Worm (Caenorhabditis elegans): Measurements from ENCODE around the gene bcmo-1.

Gene bcmo-1

DNA sequence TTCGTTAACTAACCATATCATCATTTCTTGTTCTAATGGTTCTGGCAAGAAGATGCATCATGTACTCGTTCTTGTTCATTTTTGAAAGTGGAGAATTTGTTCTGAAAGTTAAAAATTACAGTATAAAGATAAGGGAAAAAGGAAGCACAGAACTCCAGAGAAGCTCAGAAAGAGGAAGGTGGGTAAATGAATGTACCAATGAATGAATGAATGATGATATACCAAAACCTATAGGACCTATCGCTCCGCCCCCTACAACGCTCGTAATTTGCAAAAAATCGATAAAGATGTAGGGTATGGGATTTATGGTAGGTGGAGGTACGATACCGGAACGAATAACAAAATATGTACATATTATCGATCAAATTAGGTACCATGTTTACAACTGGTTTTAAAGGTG lies 17.3 kb downstream of the bcmo-1 start, which contains the start of gene pes-10:
TSS of gene pes-10 (minus strand) at position 101 of the 400 bp plus-strand sequence.
- no peak for TF ChIP-seq let-607 (tag; optimal IDR thresholded peaks at IDR 0.05)
- no peak for TF ChIP-seq hlh-26 (GFP tag; conservative IDR thresholded peaks at IDR 0.05)
- no peak for TF ChIP-seq mxl-1 (tag; optimal IDR thresholded peaks at IDR 0.05)
- no peak for TF ChIP-seq sdz-38 (tag; optimal IDR thresholded peaks at IDR 0.05)
- TF ChIP-seq snpc-3.4 (tag; optimal IDR thresholded peaks at IDR 0.05): no peak

DNA sequence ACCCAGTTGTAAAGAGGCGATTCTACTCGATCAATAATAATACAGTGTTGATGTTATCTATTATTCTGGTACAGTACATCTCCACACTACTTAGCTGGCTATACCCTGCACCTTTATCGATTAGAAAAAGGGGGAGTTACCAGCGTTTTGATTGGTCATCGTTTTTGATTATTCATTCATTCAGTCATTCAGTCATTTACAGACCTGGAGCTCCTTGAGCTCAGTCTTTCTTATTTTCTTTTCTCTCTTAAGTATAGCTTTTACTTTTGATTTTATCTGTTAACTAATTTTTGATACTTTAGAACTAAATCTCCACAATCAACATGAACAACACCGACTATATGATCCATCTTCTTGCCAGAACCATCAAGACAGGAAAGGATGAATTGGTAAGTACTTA lies 19.7 kb downstream of the bcmo-1 start, which contains the start of gene Y46G5A.28:
TSS of gene Y46G5A.28 (plus strand) at position 301 of the 400 bp plus-strand sequence.
- TF ChIP-seq K12H6.12 (tag; optimal IDR thresholded peaks at IDR 0.05) (no peak), C06A6.2 (GFP tag; conservative IDR thresholded peaks at IDR 0.05) (no peak), attf-3 (GFP tag; conservative IDR thresholded peaks at IDR 0.05) (no peak), bed-2 (GFP tag; IDR thresholded peaks at IDR 0.05) (no peak)

- TF ChIP-seq bed-1 (GFP tag; IDR thresholded peaks at IDR 0.05) (no peak), lin-54 (GFP tag; optimal IDR thresholded peaks at IDR 0.05) (no peak), hlh-12 (tag; optimal IDR thresholded peaks at IDR 0.05) (no peak), atf-7 (tag; optimal IDR thresholded peaks at IDR 0.05) (no peak), nhr-27 (tag; optimal IDR thresholded peaks at IDR 0.05) (no peak), rpc-1 (optimal IDR thresholded peaks at IDR 0.05) (no peak), rpc-1 (tag; optimal IDR thresholded peaks at IDR 0.05) (no peak), hsf-1 (GFP tag; IDR thresholded peaks at IDR 0.05) (no peak), ztf-18 (tag; optimal IDR thresholded peaks at IDR 0.05) (no peak)
These were observed 25.4 kb downstream of the bcmo-1 start, which contains the start of gene Y46G5A.29 for ce11 chrII:12855900-12856299. Gene Y46G5A.29 (plus strand): TSS chrII:12856200.

DNA sequence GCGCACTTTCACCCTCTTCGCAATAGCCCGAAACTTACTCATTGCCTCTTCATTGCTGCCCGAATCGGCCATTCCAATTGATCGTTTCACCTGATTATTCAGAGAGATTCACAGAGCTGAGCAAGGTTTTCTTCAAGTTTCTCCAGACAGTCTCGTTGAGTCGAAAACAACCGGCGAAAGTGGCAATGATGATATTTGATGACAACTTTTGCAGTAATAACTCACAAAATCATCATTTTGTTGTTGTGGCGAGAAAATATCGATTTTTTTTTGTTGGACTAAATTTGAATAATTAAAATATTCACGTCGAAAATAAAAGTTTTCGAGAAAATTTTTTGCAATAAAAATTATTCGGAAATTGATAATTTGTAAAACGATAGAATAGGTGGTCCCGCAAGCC lies 35.1 kb downstream of the bcmo-1 start, which contains the start of gene snf-5:
TSS of gene snf-5 (minus strand) at position 182 of the 400 bp plus-strand sequence.
- TF ChIP-seq egl-18 (GFP tag; IDR thresholded peaks at IDR 0.05) (no peak), akir-1 (GFP tag; optimal IDR thresholded peaks at IDR 0.05) (no peak), egl-44 (GFP tag; IDR thresholded peaks at IDR 0.05) (no peak), dpl-1 (GFP tag; optimal IDR thresholded peaks at IDR 0.05) (no peak), lsl-1 (GFP tag; optimal IDR thresholded peaks at IDR 0.05) (no peak), cebp-2 (GFP tag; IDR thresholded peaks at IDR 0.05) (no peak), bed-1 (GFP tag; IDR thresholded peaks at IDR 0.05) (no peak), hmg-1.2 (GFP tag; IDR thresholded peaks at IDR 0.05) (no peak), nhr-179 (tag; optimal IDR thresholded peaks at IDR 0.05) (no peak), nhr-27 (tag; optimal IDR thresholded peaks at IDR 0.05) (no peak)

DNA sequence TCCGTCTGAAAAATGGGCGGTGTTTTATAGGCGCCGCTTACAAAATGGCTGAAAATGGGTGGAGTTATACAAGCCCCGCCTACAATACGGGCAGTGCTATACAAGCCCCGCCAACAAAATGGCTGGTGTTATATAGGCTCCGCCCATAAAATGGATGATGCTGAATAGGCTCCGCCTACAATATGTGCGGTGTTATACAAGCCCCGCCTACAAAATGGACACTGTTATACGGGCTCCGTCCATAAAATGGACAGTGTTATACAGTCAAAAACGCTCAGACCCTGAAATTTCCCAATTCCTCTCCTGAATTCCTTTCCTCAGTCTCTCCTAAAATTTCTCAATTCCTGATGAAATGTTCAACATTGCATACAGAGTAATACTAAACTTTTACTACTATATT lies 35.6 kb downstream of the bcmo-1 start:
- TF ChIP-seq cebp-2 (GFP tag; IDR thresholded peaks at IDR 0.05) (no peak), F37B4.10 (GFP tag; IDR thresholded peaks at IDR 0.05) (no peak), hlh-12 (tag; optimal IDR thresholded peaks at IDR 0.05) (no peak), tlf-1 (GFP tag; optimal IDR thresholded peaks at IDR 0.05) (no peak), D2030.7 (GFP tag; IDR thresholded peaks at IDR 0.05) (no peak), rpc-1 (optimal IDR thresholded peaks at IDR 0.05) (no peak), rpc-1 (tag; optimal IDR thresholded peaks at IDR 0.05) (no peak), B0261.1 (tag; optimal IDR thresholded peaks at IDR 0.05) (no peak), die-1 (tag; optimal IDR thresholded peaks at IDR 0.05) (no peak), ztf-26 (tag; optimal IDR thresholded peaks at IDR 0.05) (no peak), madf-3 (GFP tag; IDR thresholded peaks at IDR 0.05) (peak; percentile 78; the same call in 1 of the 2 replicates), unc-62 (GFP tag; optimal IDR thresholded peaks at IDR 0.05) (no peak), F23B12.7 (tag; optimal IDR thresholded peaks at IDR 0.05; ENCODE audit: insufficient read depth) (no peak), egrh-3 (GFP tag; IDR thresholded peaks at IDR 0.05) (no peak), F22D6.2 (tag; optimal IDR thresholded peaks at IDR 0.05) (no peak), mxl-1 (tag; optimal IDR thresholded peaks at IDR 0.05) (no peak), aptf-3 (GFP tag; IDR thresholded peaks at IDR 0.05) (no peak), hmg-20 (GFP tag; IDR thresholded peaks at IDR 0.05) (no peak), athp-1 (tag; optimal IDR thresholded peaks at IDR 0.05) (no peak), ekl-4 (GFP tag; IDR thresholded peaks at IDR 0.05) (peak; percentile 18; the same call in 1 of the 2 replicates), mes-4 (tag; optimal IDR thresholded peaks at IDR 0.05) (no peak), zfh-2 (GFP tag; conservative IDR thresholded peaks at IDR 0.05) (no peak), T26A5.8 (tag; optimal IDR thresholded peaks at IDR 0.05) (no peak)
